Worm (Caenorhabditis elegans) whole organism, L4/young adult: ENCODE measurements around the gene bath-31.

Experiments used
- W03F9.2 ChIP-seq: fragments of 150-350 bp; optimal IDR thresholded peaks from 2 replicates; lab custom pipeline; 2014; ENCODE audit warnings: missing biosample characterization, missing genetic modification characterization
- dao-5 ChIP-seq: sonication (generic microtip); optimal IDR thresholded peaks from 2 replicates; lab custom pipeline; 2016; ENCODE audit warnings: missing genotype, missing genetic modification characterization, moderate library complexity, missing compliant biosample characterization
- him-1 ChIP-seq: sonication (generic microtip); optimal IDR thresholded peaks from 2 replicates; lab custom pipeline; 2016; ENCODE audit warnings: missing genotype, missing genetic modification reagents, missing genetic modification characterization, missing compliant biosample characterization

DNA sequence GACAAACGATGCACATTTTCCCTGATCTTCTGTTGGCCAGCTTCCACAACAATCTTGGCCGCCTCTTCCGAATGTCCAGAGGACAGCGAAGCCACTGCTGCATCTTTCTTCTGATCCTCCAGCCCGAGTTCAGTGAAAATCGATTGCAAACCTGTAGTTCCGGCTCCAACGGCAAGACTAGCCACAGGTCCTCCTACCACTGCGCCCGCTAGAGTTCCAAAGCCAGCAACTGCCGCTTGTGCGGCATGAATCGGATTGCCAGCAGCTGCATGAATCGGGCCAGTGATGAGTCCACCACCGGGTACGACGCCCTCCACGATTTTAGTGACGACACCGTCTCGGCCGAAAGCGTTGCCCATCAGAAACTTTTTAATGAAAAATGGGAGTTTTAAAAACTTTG, 43.4 kb upstream of the bath-31 start, which contains the start of gene ifas-1:
- TF ChIP-seq dao-5 (tag; lab: Kevin White, UChicago), result no peak
- TF ChIP-seq him-1, result no peak
- no peak for TF ChIP-seq W03F9.2 (tag; lab: Kevin White, UChicago)
